Fruit fly (Drosophila melanogaster) whole organism, pupa: Measurements from ENCODE around the gene Gr98b.

Experiments used
- CG10348 ChIP-seq: fragments of 200-800 bp; sonication (Bioruptor generic); IDR thresholded peaks from 2 replicates; pipeline ENCODE4 v1.3.6; 2022; ENCODE audit warnings: missing biosample characterization, missing genetic modification characterization
- CG12605 ChIP-seq: fragments of 200-800 bp; sonication (Bioruptor generic); IDR thresholded peaks from 2 replicates; pipeline ENCODE4 v1.3.6; 2022; ENCODE audit warnings: missing biosample characterization, missing genetic modification characterization
- CG13204 ChIP-seq: fragments of 200-800 bp; sonication (Bioruptor generic); optimal IDR thresholded peaks from 2 replicates; lab custom pipeline; 2018; ENCODE audit warnings: missing biosample characterization, mild to moderate bottlenecking, missing genetic modification characterization, moderate library complexity
- CG14655 ChIP-seq: fragments of 200-800 bp; sonication (Bioruptor generic); optimal IDR thresholded peaks from 3 replicates; lab custom pipeline; 2017; ENCODE audit warnings: mild to moderate bottlenecking, missing biosample characterization, missing genetic modification reagents, missing genetic modification characterization
- CG15710 ChIP-seq: fragments of 200-800 bp; sonication (Bioruptor generic); optimal IDR thresholded peaks from 2 replicates; lab custom pipeline; 2018; ENCODE audit warnings: missing biosample characterization, mild to moderate bottlenecking, missing genetic modification characterization, moderate library complexity
- CG17806 ChIP-seq: fragments of 200-800 bp; sonication (Bioruptor generic); optimal IDR thresholded peaks from 2 replicates; lab custom pipeline; 2018; ENCODE audit warnings: missing biosample characterization, mild to moderate bottlenecking, missing genetic modification characterization, moderate library complexity
- CG32121 ChIP-seq: fragments of 200-800 bp; sonication (Bioruptor generic); IDR thresholded peaks from 2 replicates; pipeline ENCODE4 v1.3.6; 2022; ENCODE audit warnings: missing biosample characterization, missing genetic modification characterization
- CG34367 ChIP-seq: fragments of 200-800 bp; sonication (Bioruptor generic); optimal IDR thresholded peaks from 2 replicates; lab custom pipeline; 2018; ENCODE audit warnings: missing biosample characterization, mild to moderate bottlenecking, missing genetic modification characterization
- CG4496 ChIP-seq: fragments of 200-800 bp; sonication (Bioruptor generic); IDR thresholded peaks from 3 replicates; pipeline ENCODE4 v1.3.6; 2022; ENCODE audit warnings: missing biosample characterization, missing genetic modification characterization
- CG8159 ChIP-seq: fragments of 200-800 bp; sonication (Bioruptor generic); optimal IDR thresholded peaks from 3 replicates; lab custom pipeline; 2018; ENCODE audit warnings: missing biosample characterization, mild to moderate bottlenecking, missing genetic modification characterization, moderate library complexity
- CG8301 ChIP-seq: fragments of 200-800 bp; sonication (Bioruptor generic); optimal IDR thresholded peaks from 2 replicates; lab custom pipeline; 2018; ENCODE audit warnings: missing biosample characterization, mild to moderate bottlenecking, missing genetic modification characterization
- CG9948 ChIP-seq: fragments of 200-800 bp; sonication (Bioruptor generic); optimal IDR thresholded peaks from 2 replicates; lab custom pipeline; 2018; ENCODE audit warnings: missing biosample characterization, mild to moderate bottlenecking, missing genetic modification characterization, moderate library complexity
- D1 ChIP-seq: fragments of 200-800 bp; sonication (Bioruptor generic); optimal IDR thresholded peaks from 2 replicates; lab custom pipeline; 2018; ENCODE audit warnings: missing biosample characterization, mild to moderate bottlenecking, missing genetic modification characterization, moderate library complexity
- EcR ChIP-seq: fragments of 200-800 bp; sonication (Bioruptor generic); optimal IDR thresholded peaks from 3 replicates; lab custom pipeline; 2019; ENCODE audit warnings: missing biosample characterization, missing genetic modification characterization, mild to moderate bottlenecking, moderate library complexity, missing genetic modification reagents
- Ets98B ChIP-seq: fragments of 200-800 bp; sonication (Bioruptor generic); IDR thresholded peaks from 2 replicates; pipeline ENCODE4 v1.3.6; 2022; ENCODE audit warnings: missing biosample characterization, missing genetic modification characterization
- Pif1A ChIP-seq: fragments of 200-800 bp; sonication (Bioruptor generic); optimal IDR thresholded peaks from 3 replicates; lab custom pipeline; 2016; ENCODE audit warnings: missing biosample characterization, missing genetic modification characterization
- Pif1B ChIP-seq: fragments of 200-800 bp; sonication (Bioruptor generic); optimal IDR thresholded peaks from 3 replicates; lab custom pipeline; 2016; ENCODE audit warnings: missing biosample characterization, missing genetic modification characterization
- Snoo ChIP-seq: fragments of 200-800 bp; sonication (Bioruptor generic); optimal IDR thresholded peaks from 3 replicates; lab custom pipeline; 2017; ENCODE audit warnings: missing biosample characterization, mild to moderate bottlenecking, missing genetic modification characterization, inconsistent platforms
- fd96Ca ChIP-seq: fragments of 200-800 bp; sonication (Bioruptor generic); IDR thresholded peaks from 3 replicates; pipeline ENCODE4 v1.3.6; 2022; ENCODE audit warnings: missing biosample characterization, missing genetic modification characterization
- gl ChIP-seq: fragments of 200-800 bp; sonication (Bioruptor generic); optimal IDR thresholded peaks from 2 replicates; lab custom pipeline; 2018; ENCODE audit warnings: missing biosample characterization, mild to moderate bottlenecking, missing genetic modification characterization
- rn ChIP-seq: fragments of 200-800 bp; sonication (Bioruptor generic); IDR thresholded peaks from 2 replicates; pipeline ENCODE4 v1.3.6; 2022; ENCODE audit warnings: missing biosample characterization, missing genetic modification characterization

Gr98b gene

dm6 chr3R:27557970-27558659 lies 15.8 kb downstream of the Gr98b start:
- TF ChIP-seq CG17806 (tag; lab: Kevin White, UChicago) (peak; percentile 6), CG4496 (GFP tag; lab: Robert Waterston, UW) (no peak), CG14655 (GFP tag; lab: Kevin White, UChicago) (no peak), CG9948 (tag; lab: Kevin White, UChicago) (peak; percentile 26), D1 (tag; lab: Kevin White, UChicago) (no peak), fd96Ca (GFP tag; lab: Robert Waterston, UW) (no peak), CG10348 (GFP tag; lab: Robert Waterston, UW) (no peak)

- peak; percentile 34; the same call in 1 of the 3 replicates for TF ChIP-seq CG4496 (GFP tag; lab: Robert Waterston, UW)
- no peak for TF ChIP-seq CG32121
- TF ChIP-seq Snoo (tag; lab: Kevin White, UChicago) = peak; percentile 11
- no peak for TF ChIP-seq EcR (GFP tag; lab: Kevin White, UChicago)
- 0 out of 2 replicates have a peak, but pooled peaks have one; percentile 15 for TF ChIP-seq CG12605 (GFP tag; lab: Robert Waterston, UW)
- TF ChIP-seq, all 21 proteins: peak for 3
These were observed 16.5 kb downstream of the Gr98b start, which contains the start of gene Klp98A for dm6 chr3R:27558660-27559319. Gene Klp98A (minus strand): TSS chr3R:27559145.

dm6 chr3R:27561114-27561513 lies 18.8 kb downstream of the Gr98b start, which contains the start of gene CG5646:
Gene CG5646 (minus strand): TSS chr3R:27561319.
- TF ChIP-seq CG13204 (no peak), CG4496 (GFP tag; lab: Robert Waterston, UW) (peak; percentile 67; the same call in 2 of the 3 replicates), CG15710 (tag; lab: Kevin White, UChicago) (no peak), CG8159 (tag; lab: Kevin White, UChicago) (no peak), CG14655 (GFP tag; lab: Kevin White, UChicago) (no peak), Pif1A (GFP tag; lab: Kevin White, UChicago) (no peak), gl (no peak), Ets98B (peak; percentile 66; the same call in 1 of the 2 replicates), CG8301 (tag; lab: Kevin White, UChicago) (no peak), CG17806 (tag; lab: Kevin White, UChicago) (no peak), Pif1B (GFP tag; lab: Kevin White, UChicago) (no peak), CG9948 (tag; lab: Kevin White, UChicago) (no peak), CG32121 (peak; percentile 76), CG34367 (tag; lab: Kevin White, UChicago) (no peak), D1 (tag; lab: Kevin White, UChicago) (no peak), CG12605 (GFP tag; lab: Robert Waterston, UW) (0 out of 2 replicates have a peak, but pooled peaks have one; percentile 33), CG10348 (GFP tag; lab: Robert Waterston, UW) (no peak), rn (GFP tag; lab: Robert Waterston, UW) (no peak), EcR (GFP tag; lab: Kevin White, UChicago) (no peak), fd96Ca (GFP tag; lab: Robert Waterston, UW) (peak; percentile 67; the same call in 2 of the 3 replicates), Snoo (tag; lab: Kevin White, UChicago) (no peak)

dm6 chr3R:27568545-27568944 lies 26.2 kb downstream of the Gr98b start:
- TF ChIP-seq EcR (GFP tag; lab: Kevin White, UChicago) (no peak), rn (GFP tag; lab: Robert Waterston, UW) (no peak), CG34367 (tag; lab: Kevin White, UChicago) (no peak), D1 (tag; lab: Kevin White, UChicago) (no peak), CG13204 (no peak)
- TF ChIP-seq, all 21 proteins: peak for 0

- peak; percentile 57 for TF ChIP-seq gl
- TF ChIP-seq CG15710 (tag; lab: Kevin White, UChicago) = peak; percentile 70
- peak; percentile 88 for TF ChIP-seq Snoo (tag; lab: Kevin White, UChicago)
- peak; percentile 97 for TF ChIP-seq CG32121
- TF ChIP-seq Ets98B = peak; percentile 97
- TF ChIP-seq D1 (tag; lab: Kevin White, UChicago) = no peak
- peak; percentile 94 for TF ChIP-seq CG8301 (tag; lab: Kevin White, UChicago)
- peak; percentile 88 for TF ChIP-seq CG12605 (GFP tag; lab: Robert Waterston, UW)
- TF ChIP-seq CG4496 (GFP tag; lab: Robert Waterston, UW) = peak; percentile 96
- TF ChIP-seq CG9948 (tag; lab: Kevin White, UChicago) = peak; percentile 68
- TF ChIP-seq Pif1B (GFP tag; lab: Kevin White, UChicago) = peak; percentile 90
- TF ChIP-seq CG34367 (tag; lab: Kevin White, UChicago) = no peak
- peak; percentile 97 for TF ChIP-seq fd96Ca (GFP tag; lab: Robert Waterston, UW)
- TF ChIP-seq rn (GFP tag; lab: Robert Waterston, UW) = peak; percentile 93
- TF ChIP-seq CG14655 (GFP tag; lab: Kevin White, UChicago) = no peak
- TF ChIP-seq CG8159 (tag; lab: Kevin White, UChicago) = peak; percentile 82
- TF ChIP-seq CG13204 = no peak
- TF ChIP-seq Pif1A (GFP tag; lab: Kevin White, UChicago) = peak; percentile 95
- peak; percentile 75 for TF ChIP-seq CG17806 (tag; lab: Kevin White, UChicago)
- TF ChIP-seq CG10348 (GFP tag; lab: Robert Waterston, UW) = peak; percentile 89
- peak; percentile 16 for TF ChIP-seq EcR (GFP tag; lab: Kevin White, UChicago)
These were observed 27.4 kb downstream of the Gr98b start for dm6 chr3R:27569706-27570105.
